Fruit fly (Drosophila melanogaster) whole organism, pupa: ENCODE measurements around the gene Had1.

Source experiments
- CG10348 ChIP-seq: fragments of 200-800 bp; sonication (Bioruptor generic); IDR thresholded peaks from 2 replicates; pipeline ENCODE4 v1.3.6; 2022; ENCODE audit warnings: missing biosample characterization, missing genetic modification characterization
- CG12605 ChIP-seq: fragments of 200-800 bp; sonication (Bioruptor generic); IDR thresholded peaks from 2 replicates; pipeline ENCODE4 v1.3.6; 2022; ENCODE audit warnings: missing biosample characterization, missing genetic modification characterization
- CG13204 ChIP-seq: fragments of 200-800 bp; sonication (Bioruptor generic); optimal IDR thresholded peaks from 2 replicates; lab custom pipeline; 2018; ENCODE audit warnings: missing biosample characterization, mild to moderate bottlenecking, missing genetic modification characterization, moderate library complexity
- CG14655 ChIP-seq: fragments of 200-800 bp; sonication (Bioruptor generic); optimal IDR thresholded peaks from 3 replicates; lab custom pipeline; 2017; ENCODE audit warnings: mild to moderate bottlenecking, missing biosample characterization, missing genetic modification reagents, missing genetic modification characterization
- CG15710 ChIP-seq: fragments of 200-800 bp; sonication (Bioruptor generic); optimal IDR thresholded peaks from 2 replicates; lab custom pipeline; 2018; ENCODE audit warnings: missing biosample characterization, mild to moderate bottlenecking, missing genetic modification characterization, moderate library complexity
- CG17806 ChIP-seq: fragments of 200-800 bp; sonication (Bioruptor generic); optimal IDR thresholded peaks from 2 replicates; lab custom pipeline; 2018; ENCODE audit warnings: missing biosample characterization, mild to moderate bottlenecking, missing genetic modification characterization, moderate library complexity
- CG32121 ChIP-seq: fragments of 200-800 bp; sonication (Bioruptor generic); IDR thresholded peaks from 2 replicates; pipeline ENCODE4 v1.3.6; 2022; ENCODE audit warnings: missing biosample characterization, missing genetic modification characterization
- CG34367 ChIP-seq: fragments of 200-800 bp; sonication (Bioruptor generic); optimal IDR thresholded peaks from 2 replicates; lab custom pipeline; 2018; ENCODE audit warnings: missing biosample characterization, mild to moderate bottlenecking, missing genetic modification characterization
- CG4496 ChIP-seq: fragments of 200-800 bp; sonication (Bioruptor generic); IDR thresholded peaks from 3 replicates; pipeline ENCODE4 v1.3.6; 2022; ENCODE audit warnings: missing biosample characterization, missing genetic modification characterization
- CG8159 ChIP-seq: fragments of 200-800 bp; sonication (Bioruptor generic); optimal IDR thresholded peaks from 3 replicates; lab custom pipeline; 2018; ENCODE audit warnings: missing biosample characterization, mild to moderate bottlenecking, missing genetic modification characterization, moderate library complexity
- CG8301 ChIP-seq: fragments of 200-800 bp; sonication (Bioruptor generic); optimal IDR thresholded peaks from 2 replicates; lab custom pipeline; 2018; ENCODE audit warnings: missing biosample characterization, mild to moderate bottlenecking, missing genetic modification characterization
- CG9948 ChIP-seq: fragments of 200-800 bp; sonication (Bioruptor generic); optimal IDR thresholded peaks from 2 replicates; lab custom pipeline; 2018; ENCODE audit warnings: missing biosample characterization, mild to moderate bottlenecking, missing genetic modification characterization, moderate library complexity
- D1 ChIP-seq: fragments of 200-800 bp; sonication (Bioruptor generic); optimal IDR thresholded peaks from 2 replicates; lab custom pipeline; 2018; ENCODE audit warnings: missing biosample characterization, mild to moderate bottlenecking, missing genetic modification characterization, moderate library complexity
- EcR ChIP-seq: fragments of 200-800 bp; sonication (Bioruptor generic); optimal IDR thresholded peaks from 3 replicates; lab custom pipeline; 2019; ENCODE audit warnings: missing biosample characterization, missing genetic modification characterization, mild to moderate bottlenecking, moderate library complexity, missing genetic modification reagents
- Ets98B ChIP-seq: fragments of 200-800 bp; sonication (Bioruptor generic); IDR thresholded peaks from 2 replicates; pipeline ENCODE4 v1.3.6; 2022; ENCODE audit warnings: missing biosample characterization, missing genetic modification characterization
- Pif1A ChIP-seq: fragments of 200-800 bp; sonication (Bioruptor generic); optimal IDR thresholded peaks from 3 replicates; lab custom pipeline; 2016; ENCODE audit warnings: missing biosample characterization, missing genetic modification characterization
- Pif1B ChIP-seq: fragments of 200-800 bp; sonication (Bioruptor generic); optimal IDR thresholded peaks from 3 replicates; lab custom pipeline; 2016; ENCODE audit warnings: missing biosample characterization, missing genetic modification characterization
- Snoo ChIP-seq: fragments of 200-800 bp; sonication (Bioruptor generic); optimal IDR thresholded peaks from 3 replicates; lab custom pipeline; 2017; ENCODE audit warnings: missing biosample characterization, mild to moderate bottlenecking, missing genetic modification characterization, inconsistent platforms
- fd96Ca ChIP-seq: fragments of 200-800 bp; sonication (Bioruptor generic); IDR thresholded peaks from 3 replicates; pipeline ENCODE4 v1.3.6; 2022; ENCODE audit warnings: missing biosample characterization, missing genetic modification characterization
- gl ChIP-seq: fragments of 200-800 bp; sonication (Bioruptor generic); optimal IDR thresholded peaks from 2 replicates; lab custom pipeline; 2018; ENCODE audit warnings: missing biosample characterization, mild to moderate bottlenecking, missing genetic modification characterization
- rn ChIP-seq: fragments of 200-800 bp; sonication (Bioruptor generic); IDR thresholded peaks from 2 replicates; pipeline ENCODE4 v1.3.6; 2022; ENCODE audit warnings: missing biosample characterization, missing genetic modification characterization

The Had1 gene

dm6 chrX:16275168-16275853, 33.2 kb downstream of the Had1 start:
- TF ChIP-seq rn (GFP tag; lab: Robert Waterston, UW) (no peak), CG15710 (no peak), CG17806 (tag; lab: Kevin White, UChicago) (no peak), EcR (GFP tag; lab: Kevin White, UChicago) (no peak), Snoo (tag; lab: Kevin White, UChicago) (no peak), Pif1A (GFP tag; lab: Kevin White, UChicago) (no peak), CG8159 (tag; lab: Kevin White, UChicago) (no peak), CG10348 (GFP tag; lab: Robert Waterston, UW) (no peak), CG32121 (GFP tag; lab: Robert Waterston, UW) (no peak), D1 (tag; lab: Kevin White, UChicago) (no peak), gl (no peak), Ets98B (GFP tag; lab: Robert Waterston, UW) (no peak), Pif1B (GFP tag; lab: Kevin White, UChicago) (no peak), CG8301 (no peak), CG9948 (tag; lab: Kevin White, UChicago) (no peak), CG34367 (tag; lab: Kevin White, UChicago) (no peak), CG4496 (GFP tag; lab: Robert Waterston, UW) (no peak), fd96Ca (GFP tag; lab: Robert Waterston, UW) (no peak)

DNA sequence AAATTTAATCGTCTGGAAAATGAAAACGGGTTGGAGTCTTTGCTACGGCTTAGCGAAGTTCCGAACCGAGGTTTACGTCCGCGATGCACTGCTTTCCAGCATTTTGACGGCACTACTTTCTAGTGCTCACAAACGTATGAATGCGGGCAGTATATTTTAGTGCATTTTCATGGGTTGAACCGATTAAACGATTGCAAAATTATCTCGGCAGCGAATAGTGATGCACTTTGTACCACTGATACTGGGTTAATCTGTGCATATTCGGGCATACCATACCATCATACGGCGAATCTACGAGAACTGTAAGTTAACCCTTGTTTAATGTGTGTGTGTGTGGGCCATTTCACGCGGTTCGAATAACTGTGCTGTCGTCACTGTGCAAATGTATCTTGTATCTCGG, 37.7 kb downstream of the Had1 start, which contains the start of gene Mfe2:
TSS of gene Mfe2 (plus strand) at position 157 of the 400 bp plus-strand sequence.
- TF ChIP-seq D1 (tag; lab: Kevin White, UChicago) (no peak), Snoo (tag; lab: Kevin White, UChicago) (no peak), CG34367 (tag; lab: Kevin White, UChicago) (peak; percentile 31), Ets98B (GFP tag; lab: Robert Waterston, UW) (peak; percentile 65; the same call in 1 of the 2 replicates), CG8301 (peak; percentile 35), fd96Ca (GFP tag; lab: Robert Waterston, UW) (no peak), Pif1B (GFP tag; lab: Kevin White, UChicago) (no peak), gl (peak; percentile 83), CG15710 (peak; percentile 22), CG9948 (tag; lab: Kevin White, UChicago) (no peak), rn (GFP tag; lab: Robert Waterston, UW) (0 out of 2 replicates have a peak, but pooled peaks have one; percentile 12), CG17806 (tag; lab: Kevin White, UChicago) (peak; percentile 14), CG4496 (GFP tag; lab: Robert Waterston, UW) (peak; percentile 60; the same call in 1 of the 3 replicates), CG8159 (tag; lab: Kevin White, UChicago) (peak; percentile 28), CG32121 (GFP tag; lab: Robert Waterston, UW) (peak; percentile 52), Pif1A (GFP tag; lab: Kevin White, UChicago) (peak; percentile 15), CG10348 (GFP tag; lab: Robert Waterston, UW) (no peak), EcR (GFP tag; lab: Kevin White, UChicago) (peak; percentile 65), CG14655 (GFP tag; lab: Kevin White, UChicago) (peak; percentile 55), CG12605 (peak; percentile 39; the same call in 1 of the 2 replicates), CG13204 (peak; percentile 37)

- TF ChIP-seq Pif1A (GFP tag; lab: Kevin White, UChicago) = no peak
- no peak for TF ChIP-seq CG34367 (tag; lab: Kevin White, UChicago)
- no peak for TF ChIP-seq CG32121 (GFP tag; lab: Robert Waterston, UW)
- TF ChIP-seq Snoo (tag; lab: Kevin White, UChicago) = no peak
- TF ChIP-seq rn (GFP tag; lab: Robert Waterston, UW) = no peak
- TF ChIP-seq Ets98B (GFP tag; lab: Robert Waterston, UW) = no peak
- TF ChIP-seq D1 (tag; lab: Kevin White, UChicago) = no peak
- no peak for TF ChIP-seq Pif1B (GFP tag; lab: Kevin White, UChicago)
- TF ChIP-seq CG9948 (tag; lab: Kevin White, UChicago) = no peak
- no peak for TF ChIP-seq CG10348 (GFP tag; lab: Robert Waterston, UW)
- TF ChIP-seq CG14655 (GFP tag; lab: Kevin White, UChicago) = no peak
- no peak for TF ChIP-seq CG12605
- no peak for TF ChIP-seq EcR (GFP tag; lab: Kevin White, UChicago)
- no peak for TF ChIP-seq CG15710
- TF ChIP-seq CG4496 (GFP tag; lab: Robert Waterston, UW) = no peak
- TF ChIP-seq gl = no peak
- TF ChIP-seq CG13204 = no peak
- TF ChIP-seq CG17806 (tag; lab: Kevin White, UChicago) = no peak
- no peak for TF ChIP-seq CG8159 (tag; lab: Kevin White, UChicago)
- no peak for TF ChIP-seq CG8301
These were observed 42.0 kb downstream of the Had1 start, which contains the start of gene CG12507 for dm6 chrX:16266437-16266836. CG12507 (minus strand) TSS chrX:16266537.

DNA sequence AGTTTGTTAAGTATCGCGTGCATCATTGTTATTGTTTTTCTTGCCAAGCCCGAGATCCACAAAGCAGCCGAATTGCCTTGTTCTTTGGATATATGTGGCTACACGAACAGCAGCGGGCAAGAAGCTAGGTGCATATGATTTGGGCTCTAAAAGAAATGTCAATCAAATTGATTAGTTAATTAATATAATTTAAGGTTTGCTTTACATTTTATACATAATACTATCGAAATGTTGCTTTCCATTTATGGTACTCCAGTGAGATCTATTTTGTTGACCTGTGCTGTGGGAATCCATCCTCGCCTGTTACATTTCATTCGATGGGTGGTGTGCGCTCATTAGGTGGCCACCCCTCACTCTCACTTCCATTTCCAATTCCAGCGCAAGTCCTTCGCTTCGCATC, 45.1 kb downstream of the Had1 start:
- TF ChIP-seq CG12605 = peak; percentile 38; the same call in 1 of the 2 replicates
- peak; percentile 51 for TF ChIP-seq Pif1B (GFP tag; lab: Kevin White, UChicago)
- no peak for TF ChIP-seq D1 (tag; lab: Kevin White, UChicago)
- TF ChIP-seq CG10348 (GFP tag; lab: Robert Waterston, UW) = no peak
- no peak for TF ChIP-seq rn (GFP tag; lab: Robert Waterston, UW)
- TF ChIP-seq CG9948 (tag; lab: Kevin White, UChicago) = peak; percentile 68
- peak; percentile 68 for TF ChIP-seq CG15710
- TF ChIP-seq CG32121 (GFP tag; lab: Robert Waterston, UW) = peak; percentile 33; the same call in 1 of the 2 replicates
- TF ChIP-seq EcR (GFP tag; lab: Kevin White, UChicago) = no peak
- peak; percentile 52; the same call in 1 of the 3 replicates for TF ChIP-seq CG4496 (GFP tag; lab: Robert Waterston, UW)
- TF ChIP-seq CG14655 (GFP tag; lab: Kevin White, UChicago) = peak; percentile 59
- no peak for TF ChIP-seq CG13204
- no peak for TF ChIP-seq gl
- TF ChIP-seq Snoo (tag; lab: Kevin White, UChicago) = peak; percentile 49
- TF ChIP-seq CG17806 (tag; lab: Kevin White, UChicago) = peak; percentile 69
- 0 out of 2 replicates have a peak, but pooled peaks have one; percentile 46 for TF ChIP-seq Ets98B (GFP tag; lab: Robert Waterston, UW)
- peak; percentile 60; the same call in 2 of the 3 replicates for TF ChIP-seq fd96Ca (GFP tag; lab: Robert Waterston, UW)
- peak; percentile 54 for TF ChIP-seq CG8301
- TF ChIP-seq CG8159 (tag; lab: Kevin White, UChicago) = peak; percentile 71
- TF ChIP-seq Pif1A (GFP tag; lab: Kevin White, UChicago) = peak; percentile 63
- TF ChIP-seq CG34367 (tag; lab: Kevin White, UChicago) = peak; percentile 69
